Fruit fly (Drosophila melanogaster) whole organism: Measurements from ENCODE around the gene CG9386.
A peak's percentile ranks its signal among the peaks of the same experiment; 100 is the strongest.

Source experiments
- CG8478 ChIP-seq: fragments of >200 bp; optimal IDR thresholded peaks from 2 replicates; lab custom pipeline; 2018; ENCODE audit warnings: inconsistent platforms
- Dll ChIP-seq: fragments of >200 bp; optimal IDR thresholded peaks from 2 replicates; lab custom pipeline; 2017
- EcR ChIP-seq, 2 experiments: fragments of >200 bp; optimal IDR thresholded peaks; 2 replicates each; lab custom pipeline; 2017; ENCODE audit warnings: missing biosample characterization in 2 of 2, missing genetic modification characterization in 2 of 2, missing genetic modification reagents in 2 of 2
- pan ChIP-seq: fragments of >200 bp; optimal IDR thresholded peaks from 2 replicates; lab custom pipeline; 2017
- psq ChIP-seq: fragments of >200 bp; optimal IDR thresholded peaks from 2 replicates; lab custom pipeline; 2017
- usp ChIP-seq: fragments of >200 bp; optimal IDR thresholded peaks from 2 replicates; lab custom pipeline; 2017; ENCODE audit warnings: missing biosample characterization, missing genetic modification characterization, mixed read lengths

Gene CG9386

dm6 chr3R:9572929-9573811 is 18.0 kb upstream of the CG9386 start:
- TF ChIP-seq usp (GFP tag; lab: Kevin White, UChicago) (no peak), Dll (lab: Kevin White, UChicago) (no peak), EcR (GFP tag; optimal IDR thresholded peaks at IDR 0.05; lab: Kevin White, UChicago) (no peak), psq (lab: Kevin White, UChicago) (no peak)

dm6 chr3R:9571523-9571922 is 16.3 kb upstream of the CG9386 start, which contains the start of gene CG9396:
Gene CG9396, minus strand, starts transcription at chr3R:9571623.
- TF ChIP-seq pan (no peak), usp (GFP tag; lab: Kevin White, UChicago) (no peak), EcR (GFP tag; optimal IDR thresholded peaks at IDR 0.05; lab: Kevin White, UChicago) (no peak), psq (lab: Kevin White, UChicago) (no peak), CG8478 (lab: Kevin White, UChicago) (no peak), Dll (lab: Kevin White, UChicago) (no peak)

- TF ChIP-seq usp (GFP tag; lab: Kevin White, UChicago) = no peak
- no peak for TF ChIP-seq Dll (lab: Kevin White, UChicago)
- TF ChIP-seq pan = no peak
- no peak for TF ChIP-seq EcR (GFP tag; optimal IDR thresholded peaks at IDR 0.05; lab: Kevin White, UChicago)
- no peak for TF ChIP-seq CG8478 (lab: Kevin White, UChicago)
- no peak for TF ChIP-seq psq (lab: Kevin White, UChicago)
These were observed 15.4 kb upstream of the CG9386 start for dm6 chr3R:9570657-9571056.

- TF ChIP-seq EcR (GFP tag; optimal IDR thresholded peaks at IDR 0.05; lab: Kevin White, UChicago) (no peak), Dll (lab: Kevin White, UChicago) (no peak), CG8478 (lab: Kevin White, UChicago) (no peak), pan (no peak), psq (lab: Kevin White, UChicago) (no peak), usp (GFP tag; lab: Kevin White, UChicago) (no peak)
These were observed 14.9 kb upstream of the CG9386 start, which contains the start of gene CG16790 for dm6 chr3R:9570114-9570513. Gene CG16790, minus strand, starts transcription at chr3R:9570214.

dm6 chr3R:9565895-9566294 is 10.7 kb upstream of the CG9386 start, which contains the start of gene CG16789:
Gene CG16789, plus strand, starts transcription at chr3R:9566195.
- no peak for TF ChIP-seq EcR (GFP tag; optimal IDR thresholded peaks at IDR 0.05; lab: Kevin White, UChicago)
- no peak for TF ChIP-seq psq (lab: Kevin White, UChicago)
- no peak for TF ChIP-seq CG8478 (lab: Kevin White, UChicago)
- TF ChIP-seq usp (GFP tag; lab: Kevin White, UChicago) = no peak
- TF ChIP-seq Dll (lab: Kevin White, UChicago) = no peak
- TF ChIP-seq pan = no peak

- TF ChIP-seq Dll (lab: Kevin White, UChicago) (no peak), CG8478 (lab: Kevin White, UChicago) (no peak), usp (GFP tag; lab: Kevin White, UChicago) (no peak), psq (lab: Kevin White, UChicago) (no peak), EcR (GFP tag; optimal IDR thresholded peaks at IDR 0.05; lab: Kevin White, UChicago) (no peak), pan (no peak)
These were observed 8.2 kb upstream of the CG9386 start, which contains the start of the genes CG9393 and Vps45 for dm6 chr3R:9563240-9563992. Gene CG9393, minus strand, starts transcription at chr3R:9563673. Gene Vps45, plus strand, starts transcription at chr3R:9563924.

dm6 chr3R:9561121-9561520 is 5.9 kb upstream of the CG9386 start:
- TF ChIP-seq EcR (GFP tag; optimal IDR thresholded peaks at IDR 0.05; lab: Kevin White, UChicago) = no peak

dm6 chr3R:9559413-9560014 is 4.3 kb upstream of the CG9386 start, which contains the start of the genes AP-1mu and MBD-like:
Gene AP-1mu, minus strand, starts transcription at chr3R:9559525.
Gene MBD-like, plus strand, starts transcription at chr3R:9559760.
- no peak for TF ChIP-seq EcR (GFP tag; optimal IDR thresholded peaks at IDR 0.05; lab: Kevin White, UChicago)
- no peak for TF ChIP-seq CG8478 (lab: Kevin White, UChicago)
- TF ChIP-seq psq (lab: Kevin White, UChicago) = no peak
- no peak for TF ChIP-seq usp (GFP tag; lab: Kevin White, UChicago)
- TF ChIP-seq Dll (lab: Kevin White, UChicago) = no peak

dm6 chr3R:9551659-9552435 is 3.4 kb downstream of the CG9386 start, which contains the start of the genes mura and RnpS1:
Gene mura, minus strand, starts transcription at chr3R:9551806.
Gene RnpS1, plus strand, starts transcription at chr3R:9552034.
- TF ChIP-seq EcR (GFP tag; optimal IDR thresholded peaks at IDR 0.05; lab: Kevin White, UChicago) = no peak

dm6 chr3R:9551013-9551658 is 4.1 kb downstream of the CG9386 start:
- TF ChIP-seq psq (lab: Kevin White, UChicago) (no peak), Dll (lab: Kevin White, UChicago) (peak; percentile 93)
